Fruit fly (Drosophila melanogaster): Measurements from ENCODE around the gene CG33784.

- TF ChIP-seq CG17806 (tag; optimal IDR thresholded peaks at IDR 0.05) (no peak), CG10348 (GFP tag; IDR thresholded peaks at IDR 0.05) (no peak), Pif1B (GFP tag; optimal IDR thresholded peaks at IDR 0.05) (no peak), Pif1A (GFP tag; optimal IDR thresholded peaks at IDR 0.05) (no peak), CG4496 (GFP tag; IDR thresholded peaks at IDR 0.05) (peak; percentile 27; the same call in 1 of the 3 replicates), D1 (tag; optimal IDR thresholded peaks at IDR 0.05) (no peak), CG34367 (tag; optimal IDR thresholded peaks at IDR 0.05) (no peak)
Observed at dm6 chr3R:10034995-10035446, 32.7 kb upstream of the CG33784 start.

Measured in whole organism, pupa.